Fruit fly (Drosophila melanogaster): ENCODE results near the gene GATAd.

Gene GATAd

DNA sequence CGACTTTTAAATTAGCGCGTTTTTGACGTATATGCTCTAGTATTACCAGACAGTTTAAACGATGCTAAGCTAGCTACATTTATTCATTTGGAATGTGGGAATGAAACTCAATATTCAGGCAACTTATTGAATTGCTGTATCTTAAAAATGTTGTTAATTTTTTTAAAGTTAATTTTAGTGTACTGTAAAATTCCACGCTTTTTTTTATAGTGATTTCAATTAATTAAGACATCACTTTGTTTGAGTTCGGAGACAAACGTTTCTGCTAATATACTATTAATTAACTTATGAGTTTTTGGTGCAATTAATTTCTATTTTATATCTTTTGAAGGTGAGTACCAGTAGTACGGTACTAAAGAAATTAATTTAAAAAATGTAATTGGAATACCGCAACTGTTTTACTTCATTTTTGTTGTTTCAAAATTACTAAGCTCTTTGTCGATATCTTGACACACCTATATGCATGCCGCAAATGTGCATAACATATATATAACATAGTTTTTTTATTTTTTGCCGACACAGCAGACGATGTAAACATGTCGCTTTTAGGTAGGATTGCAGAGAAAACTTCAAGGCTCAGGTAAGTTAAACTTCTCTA, 52.8 kb downstream of the GATAd start, which contains the start of the genes Cdk1 and mRpS7 (continued):
- no peak for TF ChIP-seq Neu2 (GFP tag; optimal IDR thresholded peaks at IDR 0.05; ENCODE audit: borderline replicate concordance)
- TF ChIP-seq CG4820 (GFP tag; optimal IDR thresholded peaks at IDR 0.05): peak; percentile 70
- no peak for TF ChIP-seq cas (GFP tag; IDR thresholded peaks at IDR 0.05)
- peak; percentile 44 for TF ChIP-seq cwo (GFP tag; optimal IDR thresholded peaks at IDR 0.05)
- peak; percentile 47 for TF ChIP-seq Mes4 (GFP tag; optimal IDR thresholded peaks at IDR 0.05)
- peak; percentile 47 for TF ChIP-seq CG13894 (tag; optimal IDR thresholded peaks at IDR 0.05)
- TF ChIP-seq CG12071 (GFP tag; optimal IDR thresholded peaks at IDR 0.05): no peak
- no peak for TF ChIP-seq hbn (GFP tag; IDR thresholded peaks at IDR 0.05; ENCODE audit: partially characterized antibody)
- peak; percentile 74 for TF ChIP-seq Dp (GFP tag; optimal IDR thresholded peaks at IDR 0.05)
- peak; percentile 80 for TF ChIP-seq Hr3 (GFP tag; optimal IDR thresholded peaks at IDR 0.05)
- peak; percentile 34 for TF ChIP-seq da (GFP tag; optimal IDR thresholded peaks at IDR 0.05)
- peak; percentile 45 for TF ChIP-seq Lhr (GFP tag; optimal IDR thresholded peaks at IDR 0.05)
- TF ChIP-seq bbx (GFP tag; IDR thresholded peaks at IDR 0.05; ENCODE audit: partially characterized antibody): no peak
- TF ChIP-seq gt (GFP tag; IDR thresholded peaks at IDR 0.05): no peak
- no peak for TF ChIP-seq CG1832 (GFP tag; optimal IDR thresholded peaks at IDR 0.05)
- TF ChIP-seq CG1603 (tag; optimal IDR thresholded peaks at IDR 0.05): peak; percentile 98
- TF ChIP-seq Mrtf (GFP tag; IDR thresholded peaks at IDR 0.05): no peak; the same call in 2 of the 3 replicates
- TF ChIP-seq CG6854 (GFP tag; optimal IDR thresholded peaks at IDR 0.05): peak; percentile 3
- no peak for TF ChIP-seq pros (GFP tag; optimal IDR thresholded peaks at IDR 0.05)
- peak; percentile 66 for TF ChIP-seq CG17359 (tag; optimal IDR thresholded peaks at IDR 0.05)
- TF ChIP-seq HmgD (GFP tag; optimal IDR thresholded peaks at IDR 0.05): peak; percentile 36
- TF ChIP-seq D (optimal IDR thresholded peaks at IDR 0.05): no peak
- TF ChIP-seq D (GFP tag; optimal IDR thresholded peaks at IDR 0.05): peak; percentile 64
- TF ChIP-seq gsb-n (tag; optimal IDR thresholded peaks at IDR 0.05): peak; percentile 76
- no peak for TF ChIP-seq Trl (optimal IDR thresholded peaks at IDR 0.05)
- peak; percentile 54 for TF ChIP-seq Trl (GFP tag; optimal IDR thresholded peaks at IDR 0.05)
- TF ChIP-seq CG17612 (GFP tag; IDR thresholded peaks at IDR 0.05): no peak
- no peak for TF ChIP-seq org-1 (GFP tag; optimal IDR thresholded peaks at IDR 0.05)
- TF ChIP-seq CG6813 (GFP tag; optimal IDR thresholded peaks at IDR 0.05): no peak
- TF ChIP-seq CG14050 (GFP tag; IDR thresholded peaks at IDR 0.05): peak; percentile 41; the same call in 1 of the 3 replicates
- TF ChIP-seq MTF-1 (GFP tag; optimal IDR thresholded peaks at IDR 0.05; ENCODE audit: borderline replicate concordance): no peak
- TF ChIP-seq CG15479 (GFP tag; optimal IDR thresholded peaks at IDR 0.05): no peak
- peak; percentile 66 for TF ChIP-seq fd3F (GFP tag; optimal IDR thresholded peaks at IDR 0.05)
- TF ChIP-seq CG12236 (GFP tag; optimal IDR thresholded peaks at IDR 0.05): no peak
- peak; percentile 7 for TF ChIP-seq CG10543 (GFP tag; optimal IDR thresholded peaks at IDR 0.05)
- TF ChIP-seq ERR (GFP tag; optimal IDR thresholded peaks at IDR 0.05): no peak
- peak; percentile 53 for TF ChIP-seq Dip3 (GFP tag; optimal IDR thresholded peaks at IDR 0.05)
- TF ChIP-seq Dfd (GFP tag; optimal IDR thresholded peaks at IDR 0.05): no peak
- no peak for TF ChIP-seq ems (GFP tag; optimal IDR thresholded peaks at IDR 0.05)
- peak; percentile 57 for TF ChIP-seq pnt (GFP tag; optimal IDR thresholded peaks at IDR 0.05)
- TF ChIP-seq Oaz (GFP tag; IDR thresholded peaks at IDR 0.05): peak; percentile 45
- peak; percentile 92 for TF ChIP-seq CG17361 (GFP tag; IDR thresholded peaks at IDR 0.05)
- TF ChIP-seq br (optimal IDR thresholded peaks at IDR 0.05): no peak
- peak; percentile 55 for TF ChIP-seq Blimp-1 (GFP tag; optimal IDR thresholded peaks at IDR 0.05)
- TF ChIP-seq gcm (GFP tag; optimal IDR thresholded peaks at IDR 0.05): peak; percentile 66
- peak; percentile 38; the same call in 1 of the 2 replicates for TF ChIP-seq sisA (GFP tag; IDR thresholded peaks at IDR 0.05)
- peak; percentile 89 for TF ChIP-seq phol (tag; optimal IDR thresholded peaks at IDR 0.05)
- TF ChIP-seq Xbp1 (GFP tag; optimal IDR thresholded peaks at IDR 0.05): peak; percentile 77
- peak; percentile 28 for TF ChIP-seq CG9797 (GFP tag; optimal IDR thresholded peaks at IDR 0.05)
- peak; percentile 30 for TF ChIP-seq CG17186 (GFP tag; optimal IDR thresholded peaks at IDR 0.05)

All from whole organism, embryonic.